Fruit fly (Drosophila melanogaster): Measurements from ENCODE around the gene CG17734.

Gene CG17734

dm6 chr3R:11226496-11226895 lies 17.3 kb downstream of the CG17734 start, which contains the start of gene CG17726 (continued):
- TF ChIP-seq MESR4 (GFP tag; optimal IDR thresholded peaks at IDR 0.05): peak; percentile 67
- TF ChIP-seq CG18011 (GFP tag; optimal IDR thresholded peaks at IDR 0.05): peak; percentile 83
- TF ChIP-seq sug (tag; optimal IDR thresholded peaks at IDR 0.05): peak; percentile 95
- TF ChIP-seq dysf (GFP tag; IDR thresholded peaks at IDR 0.05): peak; percentile 98
- no peak for TF ChIP-seq pita (GFP tag; optimal IDR thresholded peaks at IDR 0.05)
- peak; percentile 99 for TF ChIP-seq CG2712 (tag; optimal IDR thresholded peaks at IDR 0.05)
- peak; percentile 91 for TF ChIP-seq CG10431 (GFP tag; optimal IDR thresholded peaks at IDR 0.05)
- TF ChIP-seq Hsf (GFP tag; optimal IDR thresholded peaks at IDR 0.05): peak; percentile 97
- peak; percentile 98 for TF ChIP-seq Chrac-16 (GFP tag; optimal IDR thresholded peaks at IDR 0.05)
- no peak for TF ChIP-seq Jarid2 (GFP tag; optimal IDR thresholded peaks at IDR 0.05)
- TF ChIP-seq CG11696 (GFP tag; IDR thresholded peaks at IDR 0.05): peak; percentile 94
- TF ChIP-seq Hr51 (GFP tag; optimal IDR thresholded peaks at IDR 0.05): peak; percentile 91 to 98
- peak; percentile 90 for TF ChIP-seq CG9215 (GFP tag; IDR thresholded peaks at IDR 0.05)
- TF ChIP-seq ftz-f1 (GFP tag; optimal IDR thresholded peaks at IDR 0.05): peak; percentile 44
- peak; percentile 93 for TF ChIP-seq CG7271 (tag; optimal IDR thresholded peaks at IDR 0.05)
- TF ChIP-seq CG42726 (GFP tag; IDR thresholded peaks at IDR 0.05; ENCODE audit: partially characterized antibody): no peak
- peak; percentile 87 for TF ChIP-seq CG30020 (tag; optimal IDR thresholded peaks at IDR 0.05)
- TF ChIP-seq Mad (GFP tag; optimal IDR thresholded peaks at IDR 0.05): peak; percentile 89
- peak; percentile 81 for TF ChIP-seq Dip3 (GFP tag; optimal IDR thresholded peaks at IDR 0.05)
- TF ChIP-seq CG7357 (GFP tag; IDR thresholded peaks at IDR 0.05): peak; percentile 92
- peak; percentile 97 for TF ChIP-seq sens-2 (GFP tag; IDR thresholded peaks at IDR 0.05)
- peak; percentile 97 for TF ChIP-seq CG9727 (GFP tag; optimal IDR thresholded peaks at IDR 0.05)
- TF ChIP-seq Nf-YC (tag; optimal IDR thresholded peaks at IDR 0.05): peak; percentile 79
- TF ChIP-seq CG1647 (GFP tag; optimal IDR thresholded peaks at IDR 0.05): peak; percentile 80
- TF ChIP-seq Dip2 (GFP tag; IDR thresholded peaks at IDR 0.05): peak; percentile 69
- TF ChIP-seq phol (tag; optimal IDR thresholded peaks at IDR 0.05): peak; percentile 96
- TF ChIP-seq zf30C (GFP tag; optimal IDR thresholded peaks at IDR 0.05): no peak
- peak; percentile 62 for TF ChIP-seq CG10565 (GFP tag; optimal IDR thresholded peaks at IDR 0.05)
- TF ChIP-seq Dbx (GFP tag; IDR thresholded peaks at IDR 0.05): peak; percentile 98
- TF ChIP-seq chn (GFP tag; optimal IDR thresholded peaks at IDR 0.05): peak; percentile 94
- peak; percentile 92 for TF ChIP-seq CG6254 (GFP tag; optimal IDR thresholded peaks at IDR 0.05)
- peak; percentile 90 for TF ChIP-seq NFAT (GFP tag; IDR thresholded peaks at IDR 0.05)
- peak; percentile 91 for TF ChIP-seq CG1233 (GFP tag; optimal IDR thresholded peaks at IDR 0.05)
- TF ChIP-seq Bgb (GFP tag; IDR thresholded peaks at IDR 0.05; ENCODE audit: partially characterized antibody): no peak
- peak; percentile 97 for TF ChIP-seq Aef1 (GFP tag; IDR thresholded peaks at IDR 0.05)
- peak; percentile 93 for TF ChIP-seq sqz (GFP tag; optimal IDR thresholded peaks at IDR 0.05)
- TF ChIP-seq odd (GFP tag; optimal IDR thresholded peaks at IDR 0.05): peak; percentile 94
- peak; percentile 98 for TF ChIP-seq CG34422 (GFP tag; IDR thresholded peaks at IDR 0.05)
- peak; percentile 91 for TF ChIP-seq CG12236 (GFP tag; optimal IDR thresholded peaks at IDR 0.05)
- peak; percentile 97 for TF ChIP-seq CG3847 (GFP tag; IDR thresholded peaks at IDR 0.05)
- TF ChIP-seq CG31441 (GFP tag; IDR thresholded peaks at IDR 0.05): peak; percentile 98
- peak; percentile 94 for TF ChIP-seq CG2199 (GFP tag; IDR thresholded peaks at IDR 0.05)
- peak; percentile 89 for TF ChIP-seq CG6854 (GFP tag; optimal IDR thresholded peaks at IDR 0.05)
- TF ChIP-seq aop (GFP tag; IDR thresholded peaks at IDR 0.05): peak; percentile 89
- TF ChIP-seq Eip74EF (GFP tag; optimal IDR thresholded peaks at IDR 0.05): peak in 1 of 2 experiments; percentile 97
- TF ChIP-seq CG6765 (GFP tag; optimal IDR thresholded peaks at IDR 0.05): peak; percentile 89
- TF ChIP-seq tna (GFP tag; IDR thresholded peaks at IDR 0.05; ENCODE audit: partially characterized antibody): no peak
- TF ChIP-seq CG7556 (GFP tag; optimal IDR thresholded peaks at IDR 0.05): peak; percentile 96
- TF ChIP-seq z (GFP tag; IDR thresholded peaks at IDR 0.05): peak; percentile 75; the same call in 1 of the 3 replicates
- TF ChIP-seq cg (GFP tag; optimal IDR thresholded peaks at IDR 0.05): no peak
- peak; percentile 92 for TF ChIP-seq CG1529 (GFP tag; optimal IDR thresholded peaks at IDR 0.05)
